Worm (Caenorhabditis elegans): ENCODE data around the gene C14C11.4.

DNA sequence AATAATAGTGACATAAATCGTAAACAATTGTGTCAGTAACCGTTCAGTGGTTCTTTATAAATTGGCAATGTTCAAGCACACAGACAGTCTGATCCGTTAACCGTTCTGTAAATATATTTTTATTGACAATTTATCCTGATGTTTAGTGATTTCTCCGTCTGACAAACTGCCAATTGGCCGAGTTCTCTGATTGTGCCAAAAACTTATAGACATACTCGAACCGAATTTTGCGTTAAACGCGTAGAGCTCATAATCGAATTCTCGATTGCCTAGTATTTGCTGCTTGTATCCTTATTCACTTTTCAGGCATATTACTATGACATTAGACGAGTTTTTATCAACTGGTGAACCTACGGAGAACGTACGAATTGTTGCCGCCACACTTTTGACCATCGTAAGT, 3.2 kb upstream of the C14C11.4 start, which contains the start of gene srx-117:
- TF ChIP-seq pha-4 (tag; optimal IDR thresholded peaks at IDR 0.05) (no peak), lin-15B (tag; optimal IDR thresholded peaks at IDR 0.05) (no peak), sea-2 (GFP tag; optimal IDR thresholded peaks at IDR 0.05) (no peak), nfya-1 (tag; optimal IDR thresholded peaks at IDR 0.05; ENCODE audit: insufficient read depth) (no peak), nhr-237 (tag; optimal IDR thresholded peaks at IDR 0.05) (no peak), elt-1 (tag; optimal IDR thresholded peaks at IDR 0.05) (no peak), nhr-77 (tag; optimal IDR thresholded peaks at IDR 0.05) (no peak), nhr-11 (tag; optimal IDR thresholded peaks at IDR 0.05) (no peak), nhr-28 (tag; optimal IDR thresholded peaks at IDR 0.05) (no peak), ztf-11 (tag; optimal IDR thresholded peaks at IDR 0.05) (no peak), lin-39 (tag; optimal IDR thresholded peaks at IDR 0.05) (no peak)
